Fruit fly (Drosophila melanogaster) whole organism, prepupa: ENCODE data around the gene Ogdh.

Source experiments
- CG6854 ChIP-seq: fragments of 200-800 bp; sonication (Bioruptor generic); optimal IDR thresholded peaks from 2 replicates; lab custom pipeline; 2017; ENCODE audit warnings: missing biosample characterization, mild to moderate bottlenecking, missing genetic modification characterization
- CG8632 ChIP-seq: fragments of 200-800 bp; sonication (Bioruptor generic); optimal IDR thresholded peaks from 3 replicates; lab custom pipeline; 2016; ENCODE audit warnings: missing biosample characterization, missing genetic modification characterization
- Ets21C ChIP-seq: fragments of 200-800 bp; sonication (Bioruptor generic); optimal IDR thresholded peaks from 3 replicates; lab custom pipeline; 2016; ENCODE audit warnings: missing biosample characterization, missing genetic modification characterization
- Lpt ChIP-seq: fragments of 200-800 bp; sonication (Bioruptor generic); optimal IDR thresholded peaks from 3 replicates; lab custom pipeline; 2016; ENCODE audit warnings: missing biosample characterization, missing genetic modification characterization
- Met ChIP-seq: fragments of 200-800 bp; sonication (Bioruptor generic); optimal IDR thresholded peaks from 3 replicates; lab custom pipeline; 2016; ENCODE audit warnings: missing biosample characterization, missing genetic modification characterization
- OdsH ChIP-seq: fragments of 200-800 bp; sonication (Bioruptor generic); optimal IDR thresholded peaks from 3 replicates; lab custom pipeline; 2016; ENCODE audit warnings: missing biosample characterization, missing genetic modification characterization
- Smox ChIP-seq: fragments of 200-800 bp; sonication (Bioruptor generic); optimal IDR thresholded peaks from 3 replicates; lab custom pipeline; 2016; ENCODE audit warnings: missing biosample characterization, missing genetic modification characterization
- Sox102F ChIP-seq: fragments of 200-800 bp; sonication (Bioruptor generic); optimal IDR thresholded peaks from 2 replicates; lab custom pipeline; 2016; ENCODE audit warnings: missing biosample characterization, mild to moderate bottlenecking, missing genetic modification characterization
- salr ChIP-seq, 2 experiments: fragments of 200-800 bp; sonication (Bioruptor generic); optimal IDR thresholded peaks; 3 replicates each; lab custom pipeline; 2016 to 2018; ENCODE audit warnings: missing biosample characterization in 2 of 2, missing genetic modification characterization in 2 of 2, mild to moderate bottlenecking in 1 of 2
- vri ChIP-seq: fragments of 200-800 bp; sonication (Bioruptor generic); optimal IDR thresholded peaks from 3 replicates; lab custom pipeline; 2016; ENCODE audit warnings: missing biosample characterization, mild to moderate bottlenecking, missing genetic modification characterization

DNA sequence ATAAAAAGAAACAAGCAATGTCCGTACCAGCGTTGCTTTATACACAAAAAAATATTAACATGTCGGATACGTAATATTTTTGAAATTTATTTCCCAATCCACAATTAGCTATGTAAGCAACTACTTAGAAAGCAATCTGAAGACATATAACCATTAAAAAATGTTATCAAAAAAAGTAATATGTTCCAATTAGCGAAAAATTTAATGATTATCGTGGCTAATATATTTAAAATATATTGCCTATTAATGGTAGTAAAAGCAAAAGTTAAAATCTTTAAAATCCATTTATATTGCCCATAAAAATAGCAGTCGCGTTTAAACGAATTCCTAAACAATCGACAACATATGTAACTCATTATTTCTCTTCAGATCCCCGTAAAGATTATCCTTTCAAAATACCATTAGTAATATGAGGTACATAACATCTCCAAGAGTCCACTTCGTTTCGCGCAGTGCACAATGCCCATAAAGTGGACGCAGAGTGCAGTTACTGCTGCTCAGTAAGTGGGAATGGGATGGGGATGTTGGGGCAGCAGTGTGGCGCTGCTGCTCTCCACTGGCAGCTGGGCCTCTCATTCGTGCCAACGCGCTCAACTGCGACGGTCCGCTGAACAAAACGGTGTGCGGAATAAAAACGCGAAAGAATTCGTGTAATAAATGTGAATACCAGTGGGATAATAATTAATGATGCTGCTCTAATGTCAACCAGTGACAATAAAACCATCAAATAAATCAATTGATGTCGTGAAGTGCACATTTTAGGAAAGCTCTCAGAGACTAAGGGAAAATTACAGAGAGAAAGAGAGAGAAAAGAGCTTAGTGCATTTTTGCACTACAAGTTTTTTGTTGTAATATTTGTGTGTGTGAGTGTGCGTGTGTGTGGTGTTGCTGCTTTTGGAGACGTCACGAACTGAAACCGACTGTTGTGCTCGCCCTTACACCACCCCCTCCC lies 31.7 kb downstream of the Ogdh start:
- TF ChIP-seq Ets21C (GFP tag; lab: Kevin White, UChicago) (peak; percentile 16), Lpt (GFP tag; lab: Kevin White, UChicago) (peak; percentile 64), vri (GFP tag; lab: Kevin White, UChicago) (no peak), salr (GFP tag; optimal IDR thresholded peaks at IDR 0.05; lab: Kevin White, UChicago) (peak; percentile 51 to 95), CG6854 (GFP tag; lab: Kevin White, UChicago) (peak; percentile 41), Met (GFP tag; lab: Kevin White, UChicago) (peak; percentile 81), Sox102F (peak; percentile 59), CG8632 (GFP tag; lab: Kevin White, UChicago) (peak; percentile 66), OdsH (GFP tag; lab: Kevin White, UChicago) (peak; percentile 82), Smox (peak; percentile 81)
